Fruit fly (Drosophila melanogaster) whole organism, embryonic: ENCODE measurements around the gene RhoGAP5A.
A peak's percentile ranks its signal among the peaks of the same experiment; 100 is the strongest.

Experiments used
- Atf-2 ChIP-seq: fragments of 200-800 bp; sonication (Bioruptor generic); optimal IDR thresholded peaks from 2 replicates; lab custom pipeline; 2016; ENCODE audit warnings: missing biosample characterization, missing genetic modification characterization
- Atf3 ChIP-seq: fragments of 200-800 bp; sonication (Bioruptor generic); optimal IDR thresholded peaks from 3 replicates; lab custom pipeline; 2016; ENCODE audit warnings: missing biosample characterization, missing genetic modification characterization
- CG10209 ChIP-seq: fragments of 200-800 bp; sonication (Bioruptor generic); optimal IDR thresholded peaks from 3 replicates; lab custom pipeline; 2017; ENCODE audit warnings: missing biosample characterization, mild to moderate bottlenecking, missing genetic modification characterization, missing genetic modification reagents
- CG10959 ChIP-seq: fragments of 200-800 bp; sonication (Bioruptor generic); IDR thresholded peaks from 2 replicates; pipeline ENCODE4 v1.3.6; 2022; ENCODE audit warnings: missing biosample characterization, missing genetic modification characterization
- CG11504 ChIP-seq: fragments of 200-800 bp; sonication (Bioruptor generic); optimal IDR thresholded peaks from 3 replicates; lab custom pipeline; 2019; ENCODE audit warnings: missing biosample characterization, mild to moderate bottlenecking, missing genetic modification characterization, moderate library complexity
- CG12659 ChIP-seq: fragments of 200-800 bp; sonication (Bioruptor generic); optimal IDR thresholded peaks from 3 replicates; lab custom pipeline; 2017; ENCODE audit warnings: mild to moderate bottlenecking, missing biosample characterization, missing genetic modification reagents, missing genetic modification characterization
- CG13424 ChIP-seq: fragments of 200-800 bp; sonication (Bioruptor generic); optimal IDR thresholded peaks from 2 replicates; lab custom pipeline; 2019; ENCODE audit warnings: missing biosample characterization, mild to moderate bottlenecking, missing genetic modification characterization, moderate library complexity
- CG13775 ChIP-seq: fragments of 200-800 bp; sonication (Bioruptor generic); optimal IDR thresholded peaks from 3 replicates; lab custom pipeline; 2017; ENCODE audit warnings: missing biosample characterization, mild to moderate bottlenecking, missing genetic modification characterization
- CG17568 ChIP-seq: fragments of 200-800 bp; sonication (Bioruptor generic); optimal IDR thresholded peaks from 2 replicates; lab custom pipeline; 2018; ENCODE audit warnings: missing biosample characterization, mild to moderate bottlenecking, missing genetic modification characterization, moderate library complexity
- CG18619 ChIP-seq: fragments of 200-800 bp; sonication (Bioruptor generic); optimal IDR thresholded peaks from 3 replicates; lab custom pipeline; 2017; ENCODE audit warnings: missing biosample characterization, mild to moderate bottlenecking, missing genetic modification characterization
- CG4730 ChIP-seq: fragments of 200-800 bp; sonication (Bioruptor generic); IDR thresholded peaks from 2 replicates; pipeline ENCODE4 v1.3.6; 2022; ENCODE audit warnings: missing biosample characterization, missing genetic modification characterization
- CG5953 ChIP-seq: fragments of 200-800 bp; sonication (Bioruptor generic); IDR thresholded peaks from 2 replicates; pipeline ENCODE4 v1.3.6; 2022; ENCODE audit warnings: missing biosample characterization, missing genetic modification characterization
- CG6175 ChIP-seq: fragments of 200-800 bp; sonication (Bioruptor generic); IDR thresholded peaks from 3 replicates; pipeline ENCODE4 v1.3.6; 2022; ENCODE audit warnings: missing biosample characterization, missing genetic modification characterization
- CG6272 ChIP-seq: fragments of 200-800 bp; sonication (Bioruptor generic); IDR thresholded peaks from 2 replicates; pipeline ENCODE4 v1.3.6; 2022; ENCODE audit warnings: missing biosample characterization, missing genetic modification characterization
- CG7839 ChIP-seq: fragments of 200-800 bp; sonication (Bioruptor generic); optimal IDR thresholded peaks from 3 replicates; lab custom pipeline; 2018; ENCODE audit warnings: missing biosample characterization, mild to moderate bottlenecking, missing genetic modification characterization, moderate library complexity
- CG9609 ChIP-seq: fragments of 200-800 bp; sonication (Bioruptor generic); optimal IDR thresholded peaks from 3 replicates; lab custom pipeline; 2016; ENCODE audit warnings: missing biosample characterization, missing genetic modification characterization
- D19A ChIP-seq: fragments of 200-800 bp; optimal IDR thresholded peaks from 3 replicates; lab custom pipeline; 2019; ENCODE audit warnings: missing biosample characterization, mild to moderate bottlenecking, missing genetic modification characterization, moderate library complexity
- Dip2 ChIP-seq: fragments of 200-800 bp; sonication (Bioruptor generic); IDR thresholded peaks from 2 replicates; pipeline ENCODE4 v1.3.6; 2022; ENCODE audit warnings: missing biosample characterization, missing genetic modification characterization
- Dip3 ChIP-seq: fragments of 200-800 bp; sonication (Bioruptor generic); optimal IDR thresholded peaks from 3 replicates; lab custom pipeline; 2016; ENCODE audit warnings: missing biosample characterization, missing genetic modification characterization
- Dll ChIP-seq: fragments of 200-800 bp; sonication (Bioruptor generic); IDR thresholded peaks from 4 replicates; pipeline ENCODE4 v1.3.6; 2022; ENCODE audit warnings: missing biosample characterization, missing genetic modification characterization; ENCODE audit not compliant: partially characterized antibody
- Doc3 ChIP-seq: fragments of 200-800 bp; sonication (Bioruptor generic); IDR thresholded peaks from 3 replicates; pipeline ENCODE4 v1.3.6; 2022; ENCODE audit warnings: missing biosample characterization, missing genetic modification characterization; ENCODE audit not compliant: partially characterized antibody
- ERR ChIP-seq: fragments of 200-800 bp; sonication (Bioruptor generic); optimal IDR thresholded peaks from 2 replicates; lab custom pipeline; 2016; ENCODE audit warnings: missing biosample characterization, missing genetic modification characterization
- Elba2 ChIP-seq: fragments of 200-800 bp; sonication (Bioruptor generic); optimal IDR thresholded peaks from 3 replicates; lab custom pipeline; 2016; ENCODE audit warnings: missing biosample characterization, missing genetic modification characterization
- Gsc ChIP-seq: fragments of 200-800 bp; sonication (Bioruptor generic); IDR thresholded peaks from 2 replicates; pipeline ENCODE4 v1.3.6; 2022; ENCODE audit warnings: missing biosample characterization, missing genetic modification characterization
- H15 ChIP-seq: fragments of 200-800 bp; sonication (Bioruptor generic); IDR thresholded peaks from 3 replicates; pipeline ENCODE4 v1.3.6; 2022; ENCODE audit warnings: missing biosample characterization, missing genetic modification characterization
- HmgZ ChIP-seq: fragments of 200-800 bp; sonication (Bioruptor generic); optimal IDR thresholded peaks from 2 replicates; lab custom pipeline; 2018; ENCODE audit warnings: missing biosample characterization, mild to moderate bottlenecking, missing genetic modification characterization
- NfI ChIP-seq: fragments of 200-800 bp; sonication (Bioruptor generic); optimal IDR thresholded peaks from 3 replicates; lab custom pipeline; 2018; ENCODE audit warnings: missing biosample characterization, mild to moderate bottlenecking, missing genetic modification characterization, moderate library complexity
- Sin3A ChIP-seq: fragments of >200 bp; optimal IDR thresholded peaks from 2 replicates; lab custom pipeline; 2018
- Sox100B ChIP-seq: fragments of 200-800 bp; sonication (Bioruptor generic); optimal IDR thresholded peaks from 3 replicates; lab custom pipeline; 2018; ENCODE audit warnings: missing biosample characterization, mild to moderate bottlenecking, missing genetic modification characterization
- az2 ChIP-seq: fragments of 200-800 bp; sonication (Bioruptor generic); optimal IDR thresholded peaks from 3 replicates; lab custom pipeline; 2016; ENCODE audit warnings: missing biosample characterization, missing genetic modification characterization
- bcd ChIP-seq: fragments of 200-800 bp; sonication (Bioruptor generic); optimal IDR thresholded peaks from 2 replicates; lab custom pipeline; 2017; ENCODE audit warnings: missing biosample characterization, mild to moderate bottlenecking, missing genetic modification characterization
- chn ChIP-seq: fragments of 200-800 bp; sonication (Bioruptor generic); optimal IDR thresholded peaks from 2 replicates; lab custom pipeline; 2016; ENCODE audit warnings: missing biosample characterization, missing genetic modification characterization
- ewg ChIP-seq: fragments of 200-800 bp; sonication (Bioruptor generic); optimal IDR thresholded peaks from 3 replicates; lab custom pipeline; 2017; ENCODE audit warnings: mild to moderate bottlenecking, missing biosample characterization, missing genetic modification reagents, missing genetic modification characterization
- eyg ChIP-seq: fragments of 200-800 bp; sonication (Bioruptor generic); optimal IDR thresholded peaks from 3 replicates; lab custom pipeline; 2016; ENCODE audit warnings: missing biosample characterization, missing genetic modification characterization
- fd96Cb ChIP-seq: fragments of 200-800 bp; sonication (Bioruptor generic); optimal IDR thresholded peaks from 2 replicates; lab custom pipeline; 2018; ENCODE audit warnings: missing biosample characterization, mild to moderate bottlenecking, missing genetic modification characterization, moderate library complexity
- grau ChIP-seq: fragments of 200-800 bp; optimal IDR thresholded peaks from 3 replicates; lab custom pipeline; 2019; ENCODE audit warnings: missing biosample characterization, mild to moderate bottlenecking, missing genetic modification characterization, moderate library complexity
- hb ChIP-seq: fragments of 200-800 bp; sonication (Bioruptor generic); IDR thresholded peaks from 3 replicates; pipeline ENCODE4 v1.3.6; 2022; ENCODE audit warnings: missing biosample characterization, missing genetic modification characterization; ENCODE audit not compliant: partially characterized antibody
- hkb ChIP-seq, 2 experiments: fragments of 200-800 bp in 1 of 2; fragments of >200 bp in 1 of 2; sonication (Bioruptor generic) in 1 of 2; IDR thresholded peaks in 1 of 2; optimal IDR thresholded peaks in 1 of 2; 2 replicates each; pipeline versions ENCODE4 v1.3.6 to Lab custom; 2017 to 2022; ENCODE audit warnings: missing biosample characterization in 1 of 2, missing genetic modification characterization in 1 of 2
- hth ChIP-seq: fragments of >200 bp; optimal IDR thresholded peaks from 2 replicates; lab custom pipeline; 2017; ENCODE audit warnings: inconsistent platforms
- inv ChIP-seq: fragments of 200-800 bp; sonication (Bioruptor generic); IDR thresholded peaks from 2 replicates; pipeline ENCODE4 v1.3.6; 2022; ENCODE audit warnings: missing biosample characterization, missing genetic modification characterization; ENCODE audit not compliant: partially characterized antibody
- jumu ChIP-seq: fragments of 200-800 bp; sonication (Bioruptor generic); optimal IDR thresholded peaks from 3 replicates; lab custom pipeline; 2016; ENCODE audit warnings: missing biosample characterization, missing genetic modification characterization
- kay ChIP-seq: fragments of 200-800 bp; sonication (Bioruptor generic); optimal IDR thresholded peaks from 2 replicates; lab custom pipeline; 2016; ENCODE audit warnings: missing biosample characterization, missing genetic modification characterization
- klu ChIP-seq: fragments of 200-800 bp; sonication (Bioruptor generic); IDR thresholded peaks from 2 replicates; pipeline ENCODE4 v1.3.6; 2022; ENCODE audit warnings: missing biosample characterization, missing genetic modification characterization
- lola ChIP-seq, 3 experiments: fragments of >200 bp in 2 of 3; fragments of 200-800 bp in 1 of 3; sonication (Bioruptor generic) in 1 of 3; optimal IDR thresholded peaks; 2 replicates each; lab custom pipeline; 2017 to 2019; ENCODE audit warnings: missing biosample characterization in 3 of 3, missing genetic modification characterization in 3 of 3, mild to moderate bottlenecking in 1 of 3, moderate library complexity in 1 of 3
- peb ChIP-seq: fragments of 200-800 bp; sonication (Bioruptor generic); IDR thresholded peaks from 2 replicates; pipeline ENCODE4 v1.3.6; 2022; ENCODE audit warnings: missing biosample characterization, missing genetic modification characterization
- schlank ChIP-seq: fragments of 200-800 bp; sonication (Bioruptor generic); optimal IDR thresholded peaks from 2 replicates; lab custom pipeline; 2018; ENCODE audit warnings: missing biosample characterization, mild to moderate bottlenecking, missing genetic modification characterization
- scrt ChIP-seq: fragments of 200-800 bp; sonication (Bioruptor generic); optimal IDR thresholded peaks from 2 replicates; lab custom pipeline; 2018; ENCODE audit warnings: missing biosample characterization, mild to moderate bottlenecking, missing genetic modification characterization, moderate library complexity
- stc ChIP-seq: fragments of 200-800 bp; sonication (Bioruptor generic); IDR thresholded peaks from 2 replicates; pipeline ENCODE4 v1.3.6; 2022; ENCODE audit warnings: missing biosample characterization, missing genetic modification characterization
- tup ChIP-seq: fragments of 200-800 bp; sonication (Bioruptor generic); optimal IDR thresholded peaks from 2 replicates; lab custom pipeline; 2016; ENCODE audit warnings: missing biosample characterization, mild to moderate bottlenecking, missing genetic modification characterization, moderate library complexity
- wdn ChIP-seq: fragments of 200-800 bp; sonication (Bioruptor generic); IDR thresholded peaks from 2 replicates; pipeline ENCODE4 v1.3.6; 2022; ENCODE audit warnings: missing biosample characterization, missing genetic modification characterization
- zf30C ChIP-seq: fragments of 200-800 bp; sonication (Bioruptor generic); optimal IDR thresholded peaks from 3 replicates; lab custom pipeline; 2018; ENCODE audit warnings: missing biosample characterization, mild to moderate bottlenecking, missing genetic modification characterization

RhoGAP5A gene

DNA sequence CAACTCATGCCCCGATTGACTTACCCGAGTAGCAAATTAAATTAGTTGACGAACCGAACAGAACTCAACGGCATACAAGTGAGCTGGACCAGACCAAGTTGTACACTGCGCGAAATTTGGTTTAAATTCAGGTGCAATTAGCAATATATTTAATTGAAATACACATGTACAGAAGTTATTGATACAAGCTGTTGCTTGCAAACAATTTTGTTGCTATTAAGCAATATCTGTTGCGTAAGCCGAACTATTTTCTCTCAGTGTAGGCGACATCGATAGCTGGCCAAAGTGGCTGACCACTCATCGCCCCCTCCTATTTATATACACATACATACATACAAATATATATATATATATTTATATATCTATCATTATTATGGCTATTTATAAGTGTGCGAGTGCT is 14.4 kb downstream of the RhoGAP5A start (continued):
- TF ChIP-seq Dll (no peak), Dip3 (no peak), CG13424 (peak; percentile 33), hth (lab: Kevin White, UChicago) (no peak), Sin3A (no peak), stc (GFP tag; lab: Robert Waterston, UW) (no peak), eyg (GFP tag; lab: Kevin White, UChicago) (no peak), ewg (no peak), CG17568 (GFP tag; lab: Kevin White, UChicago) (no peak), lola (GFP tag; optimal IDR thresholded peaks at IDR 0.05; lab: Kevin White, UChicago) (peak in 1 of 3 experiments; percentile 48), CG4730 (GFP tag; lab: Robert Waterston, UW) (peak; percentile 28; the same call in 1 of the 2 replicates), CG6175 (GFP tag; lab: Robert Waterston, UW) (no peak), Doc3 (no peak), NfI (GFP tag; lab: Kevin White, UChicago) (peak; percentile 41), Elba2 (no peak), chn (GFP tag; lab: Kevin White, UChicago) (peak; percentile 5), CG18619 (GFP tag; lab: Kevin White, UChicago) (peak; percentile 8), D19A (no peak), grau (tag; lab: Kevin White, UChicago) (peak; percentile 45), CG6272 (no peak), scrt (GFP tag; lab: Kevin White, UChicago) (no peak), kay (GFP tag; lab: Kevin White, UChicago) (no peak), HmgZ (no peak), hb (GFP tag; lab: Robert Waterston, UW) (no peak), zf30C (GFP tag; lab: Kevin White, UChicago) (peak; percentile 29), hkb (optimal IDR thresholded peaks at IDR 0.05; lab: Kevin White, UChicago) (no peak), hkb (GFP tag; IDR thresholded peaks at IDR 0.05; lab: Robert Waterston, UW) (0 out of 2 replicates have a peak, but pooled peaks have one; percentile 32), fd96Cb (peak; percentile 25), CG11504 (tag; lab: Kevin White, UChicago) (no peak), bcd (GFP tag; lab: Kevin White, UChicago) (peak; percentile 34), klu (no peak), CG10209 (GFP tag; lab: Kevin White, UChicago) (peak; percentile 23), Gsc (no peak), CG10959 (peak; percentile 36; the same call in 1 of the 2 replicates), Sox100B (GFP tag; lab: Kevin White, UChicago) (no peak), CG13775 (peak; percentile 41), tup (GFP tag; lab: Kevin White, UChicago) (no peak), H15 (GFP tag; lab: Robert Waterston, UW) (no peak), Atf-2 (GFP tag; lab: Kevin White, UChicago) (no peak), Atf3 (no peak), CG12659 (GFP tag; lab: Kevin White, UChicago) (peak; percentile 3), wdn (GFP tag; lab: Robert Waterston, UW) (no peak), jumu (GFP tag; lab: Kevin White, UChicago) (no peak), inv (no peak), Dip2 (GFP tag; lab: Robert Waterston, UW) (no peak), peb (GFP tag; lab: Robert Waterston, UW) (no peak), CG5953 (GFP tag; lab: Robert Waterston, UW) (no peak), schlank (tag; lab: Kevin White, UChicago) (no peak), ERR (no peak), CG9609 (GFP tag; lab: Kevin White, UChicago) (no peak), az2 (GFP tag; lab: Kevin White, UChicago) (no peak), CG7839 (tag; lab: Kevin White, UChicago) (peak; percentile 52)
